Fruit fly (Drosophila melanogaster) whole organism, embryonic: ENCODE results near the gene CG15034.

Experiments used
- CG10462 ChIP-seq: fragments of 200-800 bp; sonication (Bioruptor generic); optimal IDR thresholded peaks from 2 replicates; lab custom pipeline; 2016; ENCODE audit warnings: missing biosample characterization, missing genetic modification characterization
- CG12071 ChIP-seq: fragments of 200-800 bp; sonication (Bioruptor generic); optimal IDR thresholded peaks from 3 replicates; lab custom pipeline; 2018; ENCODE audit warnings: missing biosample characterization, mild to moderate bottlenecking, missing genetic modification characterization
- CG14050 ChIP-seq: fragments of 200-800 bp; sonication (Bioruptor generic); IDR thresholded peaks from 3 replicates; pipeline ENCODE4 v1.3.6; 2022; ENCODE audit warnings: missing biosample characterization, missing genetic modification characterization
- CG14667 ChIP-seq: fragments of 200-800 bp; sonication (Bioruptor generic); IDR thresholded peaks from 2 replicates; pipeline ENCODE4 v1.3.6; 2022; ENCODE audit warnings: missing biosample characterization, missing genetic modification characterization
- CG15073 ChIP-seq: fragments of 200-800 bp; sonication (Bioruptor generic); optimal IDR thresholded peaks from 2 replicates; lab custom pipeline; 2016; ENCODE audit warnings: missing biosample characterization, missing genetic modification characterization
- CG15269 ChIP-seq: fragments of 200-800 bp; sonication (Bioruptor generic); optimal IDR thresholded peaks from 2 replicates; lab custom pipeline; 2018; ENCODE audit warnings: missing biosample characterization, mild to moderate bottlenecking, missing genetic modification characterization, moderate library complexity
- CG1602 ChIP-seq: fragments of 200-800 bp; sonication (Bioruptor generic); optimal IDR thresholded peaks from 3 replicates; lab custom pipeline; 2016; ENCODE audit warnings: missing biosample characterization, missing genetic modification characterization
- CG16779 ChIP-seq: fragments of 200-800 bp; sonication (Bioruptor generic); IDR thresholded peaks from 2 replicates; pipeline ENCODE4 v1.3.6; 2022; ENCODE audit warnings: missing biosample characterization, missing genetic modification characterization
- CG2889 ChIP-seq: fragments of 200-800 bp; sonication (Bioruptor generic); IDR thresholded peaks from 3 replicates; pipeline ENCODE4 v1.3.6; 2022; ENCODE audit warnings: missing biosample characterization, missing genetic modification characterization
- CG30431 ChIP-seq: fragments of 200-800 bp; sonication (Bioruptor generic); optimal IDR thresholded peaks from 2 replicates; lab custom pipeline; 2017; ENCODE audit warnings: missing biosample characterization, missing genetic modification characterization
- CG43689 ChIP-seq: fragments of 200-800 bp; sonication (Bioruptor generic); IDR thresholded peaks from 2 replicates; pipeline ENCODE4 v1.3.6; 2022; ENCODE audit warnings: missing biosample characterization, missing genetic modification characterization
- CG5245 ChIP-seq: fragments of 200-800 bp; sonication (Bioruptor generic); optimal IDR thresholded peaks from 3 replicates; lab custom pipeline; 2016; ENCODE audit warnings: missing biosample characterization, missing genetic modification characterization
- CG6689 ChIP-seq: fragments of 200-800 bp; sonication (Bioruptor generic); IDR thresholded peaks from 2 replicates; pipeline ENCODE4 v1.3.6; 2022; ENCODE audit warnings: missing biosample characterization, missing genetic modification characterization
- CG6765 ChIP-seq: fragments of 200-800 bp; sonication (Bioruptor generic); optimal IDR thresholded peaks from 3 replicates; lab custom pipeline; 2017; ENCODE audit warnings: missing biosample characterization, mild to moderate bottlenecking, missing genetic modification characterization
- CG7786 ChIP-seq: fragments of 200-800 bp; sonication (Bioruptor generic); optimal IDR thresholded peaks from 2 replicates; lab custom pipeline; 2016; ENCODE audit warnings: missing biosample characterization, missing genetic modification characterization
- CG7839 ChIP-seq: fragments of 200-800 bp; sonication (Bioruptor generic); optimal IDR thresholded peaks from 3 replicates; lab custom pipeline; 2018; ENCODE audit warnings: missing biosample characterization, mild to moderate bottlenecking, missing genetic modification characterization, moderate library complexity
- CG8478 ChIP-seq: fragments of >200 bp; optimal IDR thresholded peaks from 2 replicates; lab custom pipeline; 2018
- CG9817 ChIP-seq: fragments of 200-800 bp; sonication (Bioruptor generic); optimal IDR thresholded peaks from 2 replicates; lab custom pipeline; 2018; ENCODE audit warnings: missing biosample characterization, mild to moderate bottlenecking, missing genetic modification characterization, moderate library complexity
- Dad ChIP-seq: fragments of 200-800 bp; sonication (Bioruptor generic); optimal IDR thresholded peaks from 3 replicates; lab custom pipeline; 2016; ENCODE audit warnings: missing biosample characterization, missing genetic modification characterization
- Dek ChIP-seq: fragments of 200-800 bp; sonication (Bioruptor generic); optimal IDR thresholded peaks from 3 replicates; lab custom pipeline; 2019; ENCODE audit warnings: missing biosample characterization, mild to moderate bottlenecking, missing genetic modification characterization, moderate library complexity
- Dfd ChIP-seq, 2 experiments: fragments of >200 bp; optimal IDR thresholded peaks; 2 replicates each; lab custom pipeline; 2017; ENCODE audit warnings: missing biosample characterization in 2 of 2, missing genetic modification characterization in 2 of 2
- Elba2 ChIP-seq: fragments of 200-800 bp; sonication (Bioruptor generic); optimal IDR thresholded peaks from 3 replicates; lab custom pipeline; 2016; ENCODE audit warnings: missing biosample characterization, missing genetic modification characterization
- HmgD ChIP-seq: fragments of 200-800 bp; sonication (Bioruptor generic); optimal IDR thresholded peaks from 3 replicates; lab custom pipeline; 2016; ENCODE audit warnings: missing biosample characterization, missing genetic modification characterization
- Hsf ChIP-seq: fragments of 200-800 bp; sonication (Bioruptor generic); optimal IDR thresholded peaks from 3 replicates; lab custom pipeline; 2016; ENCODE audit warnings: missing biosample characterization, missing genetic modification characterization
- Lim3 ChIP-seq: fragments of 200-800 bp; sonication (Bioruptor generic); IDR thresholded peaks from 2 replicates; pipeline ENCODE4 v1.3.6; 2022; ENCODE audit warnings: missing biosample characterization, missing genetic modification characterization
- Max ChIP-seq: fragments of 200-800 bp; sonication (Bioruptor generic); optimal IDR thresholded peaks from 2 replicates; lab custom pipeline; 2016; ENCODE audit warnings: missing biosample characterization, mild to moderate bottlenecking, missing genetic modification characterization
- Med ChIP-seq: fragments of 200-800 bp; sonication (Bioruptor generic); peaks from one replicate; lab custom pipeline; 2016; ENCODE audit warnings: missing biosample characterization, missing genetic modification characterization, mild to moderate bottlenecking, inconsistent platforms, moderate library complexity
- Myb ChIP-seq: fragments of 200-800 bp; sonication (Bioruptor generic); optimal IDR thresholded peaks from 2 replicates; lab custom pipeline; 2016; ENCODE audit warnings: missing biosample characterization, missing genetic modification characterization
- Nf-YA ChIP-seq: fragments of 200-800 bp; sonication (Bioruptor generic); IDR thresholded peaks from 2 replicates; pipeline ENCODE4 v1.3.6; 2022; ENCODE audit warnings: missing biosample characterization, missing genetic modification characterization
- Poxn ChIP-seq: fragments of 200-800 bp; sonication (Bioruptor generic); IDR thresholded peaks from 2 replicates; pipeline ENCODE4 v1.3.6; 2022; ENCODE audit warnings: missing biosample characterization, missing genetic modification characterization
- Sin3A ChIP-seq: fragments of >200 bp; optimal IDR thresholded peaks from 2 replicates; lab custom pipeline; 2018
- Six4 ChIP-seq: fragments of 200-800 bp; sonication (Bioruptor generic); optimal IDR thresholded peaks from 2 replicates; lab custom pipeline; 2016; ENCODE audit warnings: missing biosample characterization, missing genetic modification characterization
- Trl ChIP-seq, 3 experiments: fragments of >200 bp in 2 of 3; fragments of 200-800 bp in 1 of 3; sonication (Bioruptor generic) in 1 of 3; optimal IDR thresholded peaks; 2 replicates in 1 of 3; 3 replicates in 2 of 3; lab custom pipeline; 2016 to 2017; ENCODE audit warnings: missing biosample characterization in 1 of 3, missing genetic modification characterization in 1 of 3
- Vsx1 ChIP-seq: fragments of 200-800 bp; sonication (Bioruptor generic); optimal IDR thresholded peaks from 2 replicates; lab custom pipeline; 2017; ENCODE audit warnings: missing biosample characterization, mild to moderate bottlenecking, missing genetic modification characterization, missing genetic modification reagents
- cwo ChIP-seq: fragments of 200-800 bp; sonication (Bioruptor generic); optimal IDR thresholded peaks from 3 replicates; lab custom pipeline; 2017; ENCODE audit warnings: missing biosample characterization, missing genetic modification characterization, mild to moderate bottlenecking, moderate library complexity, missing genetic modification reagents
- da ChIP-seq: fragments of 200-800 bp; sonication (Bioruptor generic); optimal IDR thresholded peaks from 2 replicates; lab custom pipeline; 2016; ENCODE audit warnings: missing biosample characterization, missing genetic modification characterization
- disco-r ChIP-seq: fragments of 200-800 bp; sonication (Bioruptor generic); optimal IDR thresholded peaks from 2 replicates; lab custom pipeline; 2016; ENCODE audit warnings: missing biosample characterization, missing genetic modification characterization
- dm ChIP-seq: fragments of 200-800 bp; sonication (Bioruptor generic); optimal IDR thresholded peaks from 3 replicates; lab custom pipeline; 2016; ENCODE audit warnings: missing biosample characterization, missing genetic modification characterization
- ems ChIP-seq: fragments of 200-800 bp; sonication (Bioruptor generic); optimal IDR thresholded peaks from 3 replicates; lab custom pipeline; 2016; ENCODE audit warnings: missing biosample characterization, missing genetic modification characterization
- gce ChIP-seq: fragments of 200-800 bp; sonication (Bioruptor generic); IDR thresholded peaks from 3 replicates; pipeline ENCODE4 v1.3.6; 2022; ENCODE audit warnings: missing biosample characterization, missing genetic modification characterization
- hbn ChIP-seq: fragments of 200-800 bp; sonication (Bioruptor generic); IDR thresholded peaks from 2 replicates; pipeline ENCODE4 v1.3.6; 2022; ENCODE audit warnings: missing biosample characterization, missing genetic modification characterization; ENCODE audit not compliant: partially characterized antibody
- jing ChIP-seq: fragments of 200-800 bp; sonication (Bioruptor generic); optimal IDR thresholded peaks from 2 replicates; lab custom pipeline; 2018; ENCODE audit warnings: missing biosample characterization, mild to moderate bottlenecking, missing genetic modification characterization
- kni ChIP-seq: fragments of 200-800 bp; sonication (Bioruptor generic); optimal IDR thresholded peaks from 3 replicates; lab custom pipeline; 2017; ENCODE audit warnings: mild to moderate bottlenecking, missing biosample characterization, missing genetic modification reagents, missing genetic modification characterization
- lab ChIP-seq: fragments of 200-800 bp; sonication (Bioruptor generic); optimal IDR thresholded peaks from 3 replicates; lab custom pipeline; 2017; ENCODE audit warnings: missing biosample characterization, missing genetic modification characterization, mild to moderate bottlenecking, moderate library complexity, missing genetic modification reagents
- mld ChIP-seq: fragments of 200-800 bp; sonication (Bioruptor generic); IDR thresholded peaks from 3 replicates; pipeline ENCODE4 v1.3.6; 2022; ENCODE audit warnings: missing biosample characterization, missing genetic modification characterization; ENCODE audit not compliant: partially characterized antibody
- nau ChIP-seq: fragments of 200-800 bp; sonication (Bioruptor generic); optimal IDR thresholded peaks from 3 replicates; lab custom pipeline; 2017; ENCODE audit warnings: missing biosample characterization, mild to moderate bottlenecking, missing genetic modification characterization, missing genetic modification reagents
- scrt ChIP-seq: fragments of 200-800 bp; sonication (Bioruptor generic); optimal IDR thresholded peaks from 2 replicates; lab custom pipeline; 2018; ENCODE audit warnings: missing biosample characterization, mild to moderate bottlenecking, missing genetic modification characterization, moderate library complexity
- sim ChIP-seq: fragments of 200-800 bp; sonication (Bioruptor generic); IDR thresholded peaks from 2 replicates; pipeline ENCODE4 v1.3.6; 2022; ENCODE audit warnings: missing biosample characterization, missing genetic modification characterization
- ssp ChIP-seq: fragments of 200-800 bp; sonication (Bioruptor generic); IDR thresholded peaks from 2 replicates; pipeline ENCODE4 v1.3.6; 2022; ENCODE audit warnings: missing biosample characterization, missing genetic modification characterization
- sug ChIP-seq: fragments of 200-800 bp; optimal IDR thresholded peaks from 2 replicates; lab custom pipeline; 2019; ENCODE audit warnings: missing biosample characterization, mild to moderate bottlenecking, missing genetic modification characterization, moderate library complexity
- tio ChIP-seq: fragments of 200-800 bp; sonication (Bioruptor generic); optimal IDR thresholded peaks from 2 replicates; lab custom pipeline; 2017; ENCODE audit warnings: missing biosample characterization, missing genetic modification characterization, inconsistent platforms
- unc-4 ChIP-seq: fragments of 200-800 bp; sonication (Bioruptor generic); IDR thresholded peaks from 2 replicates; pipeline ENCODE4 v1.3.6; 2022; ENCODE audit warnings: missing biosample characterization, missing genetic modification characterization; ENCODE audit not compliant: partially characterized antibody
- wdn ChIP-seq: fragments of 200-800 bp; sonication (Bioruptor generic); IDR thresholded peaks from 2 replicates; pipeline ENCODE4 v1.3.6; 2022; ENCODE audit warnings: missing biosample characterization, missing genetic modification characterization

Gene CG15034

DNA sequence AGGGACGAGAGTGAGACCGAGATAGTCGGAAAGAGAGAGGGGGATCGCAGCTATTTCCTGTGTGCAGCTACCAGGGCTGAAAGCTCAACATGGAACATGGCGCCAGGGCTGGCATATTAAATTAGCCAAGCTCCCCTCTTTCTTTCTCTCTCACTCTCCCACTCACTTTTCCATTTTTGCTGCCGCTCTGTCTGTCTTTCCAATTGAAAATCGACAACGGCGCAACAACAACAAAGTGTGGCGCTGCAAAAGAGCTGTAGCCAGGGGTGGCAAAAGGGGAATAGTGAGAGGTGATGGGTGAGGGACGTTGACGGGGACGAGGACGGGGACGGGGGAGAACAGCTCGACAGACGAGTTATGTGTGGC lies 47.0 kb downstream of the CG15034 start (continued):
- TF ChIP-seq da (no peak), kni (GFP tag; lab: Kevin White, UChicago) (no peak), CG5245 (GFP tag; lab: Kevin White, UChicago) (no peak), CG7786 (GFP tag; lab: Kevin White, UChicago) (no peak), Sin3A (lab: Kevin White, UChicago) (no peak), Hsf (GFP tag; lab: Kevin White, UChicago) (no peak), Six4 (GFP tag; lab: Kevin White, UChicago) (no peak), gce (0 out of 3 replicates have a peak, but pooled peaks have one; percentile 17), hbn (GFP tag; lab: Robert Waterston, UW) (no peak), CG14050 (no peak), Elba2 (GFP tag; lab: Kevin White, UChicago) (no peak), CG6689 (GFP tag; lab: Robert Waterston, UW) (no peak), Vsx1 (peak; percentile 91), Dfd (GFP tag; optimal IDR thresholded peaks at IDR 0.05; lab: Kevin White, UChicago) (no peak), CG43689 (GFP tag; lab: Robert Waterston, UW) (no peak), Dad (GFP tag; lab: Kevin White, UChicago) (no peak), cwo (GFP tag; lab: Kevin White, UChicago) (no peak), CG15073 (GFP tag; lab: Kevin White, UChicago) (no peak), CG10462 (GFP tag; lab: Kevin White, UChicago) (no peak), CG14667 (GFP tag; lab: Robert Waterston, UW) (no peak), Nf-YA (0 out of 2 replicates have a peak, but pooled peaks have one; percentile 36), scrt (no peak), Max (GFP tag; lab: Kevin White, UChicago) (no peak), Dek (no peak), nau (GFP tag; lab: Kevin White, UChicago) (no peak), CG15269 (tag; lab: Kevin White, UChicago) (peak; percentile 6), sim (no peak), Med (GFP tag; lab: Kevin White, UChicago) (peak; percentile 79), tio (no peak), wdn (GFP tag; lab: Robert Waterston, UW) (no peak), Lim3 (GFP tag; lab: Robert Waterston, UW) (no peak), Trl (optimal IDR thresholded peaks at IDR 0.05; lab: Kevin White, UChicago) (no peak), Trl (GFP tag; optimal IDR thresholded peaks at IDR 0.05; lab: Kevin White, UChicago) (no peak), CG7839 (tag; lab: Kevin White, UChicago) (no peak), CG30431 (GFP tag; lab: Kevin White, UChicago) (no peak), jing (GFP tag; lab: Kevin White, UChicago) (no peak), ssp (no peak), CG8478 (no peak), disco-r (GFP tag; lab: Kevin White, UChicago) (no peak), CG2889 (GFP tag; lab: Robert Waterston, UW) (no peak), CG9817 (tag; lab: Kevin White, UChicago) (peak; percentile 11), dm (GFP tag; lab: Kevin White, UChicago) (no peak), CG12071 (GFP tag; lab: Kevin White, UChicago) (peak; percentile 4), Myb (GFP tag; lab: Kevin White, UChicago) (peak; percentile 8), sug (no peak), lab (GFP tag; lab: Kevin White, UChicago) (no peak), CG6765 (GFP tag; lab: Kevin White, UChicago) (peak; percentile 23), Poxn (GFP tag; lab: Robert Waterston, UW) (no peak), HmgD (GFP tag; lab: Kevin White, UChicago) (no peak), ems (GFP tag; lab: Kevin White, UChicago) (no peak), CG1602 (no peak), CG16779 (no peak), unc-4 (no peak), mld (GFP tag; lab: Robert Waterston, UW) (no peak)
